Fruit fly (Drosophila melanogaster) whole organism, wandering third instar larva: Measurements from ENCODE around the gene gnu.

Experiments used
- Abd-B ChIP-seq: fragments of >200 bp; optimal IDR thresholded peaks from 2 replicates; lab custom pipeline; 2017; ENCODE audit warnings: missing biosample characterization, missing genetic modification characterization
- CG32264 ChIP-seq: fragments of 200-800 bp; sonication (Bioruptor generic); optimal IDR thresholded peaks from 2 replicates; lab custom pipeline; 2016; ENCODE audit warnings: missing biosample characterization, missing genetic modification characterization
- CG9705 ChIP-seq: fragments of 200-800 bp; sonication (Bioruptor generic); optimal IDR thresholded peaks from 2 replicates; lab custom pipeline; 2018; ENCODE audit warnings: missing biosample characterization, mild to moderate bottlenecking, missing genetic modification characterization
- CrebA ChIP-seq: fragments of 200-800 bp; sonication (Bioruptor generic); optimal IDR thresholded peaks from 2 replicates; lab custom pipeline; 2016; ENCODE audit warnings: missing biosample characterization, mild to moderate bottlenecking, missing genetic modification characterization, borderline replicate concordance
- Dfd ChIP-seq: fragments of >200 bp; optimal IDR thresholded peaks from 2 replicates; lab custom pipeline; 2017; ENCODE audit warnings: missing biosample characterization, missing genetic modification characterization
- Dif ChIP-seq: fragments of 200-275, 200-300 bp; sonication (Bioruptor generic); optimal IDR thresholded peaks from 2 replicates; lab custom pipeline; 2018; ENCODE audit warnings: missing biosample characterization, missing genetic modification characterization; ENCODE audit not compliant: partially characterized antibody
- GATAd ChIP-seq: sonication (Bioruptor generic); optimal IDR thresholded peaks from 2 replicates; lab custom pipeline; 2016; ENCODE audit warnings: missing biosample characterization, missing genetic modification characterization
- HLH106 ChIP-seq: fragments of 200-800 bp; optimal IDR thresholded peaks from 3 replicates; lab custom pipeline; 2019; ENCODE audit warnings: missing biosample characterization, mild to moderate bottlenecking, missing genetic modification characterization, moderate library complexity
- Hnf4 ChIP-seq: fragments of 200-800 bp; sonication (Bioruptor generic); optimal IDR thresholded peaks from 2 replicates; lab custom pipeline; 2016; ENCODE audit warnings: missing biosample characterization, mild to moderate bottlenecking, missing genetic modification characterization
- Hr78 ChIP-seq: fragments of >200 bp; optimal IDR thresholded peaks from 2 replicates; lab custom pipeline; 2017; ENCODE audit warnings: missing biosample characterization, missing genetic modification characterization
- Hr83 ChIP-seq: fragments of 200-300 bp; sonication (Bioruptor generic); optimal IDR thresholded peaks from 2 replicates; lab custom pipeline; 2016; ENCODE audit warnings: missing biosample characterization, mild to moderate bottlenecking, missing genetic modification characterization, moderate library complexity; ENCODE audit not compliant: poor library complexity, severe bottlenecking
- Jra ChIP-seq: sonication (Bioruptor generic); optimal IDR thresholded peaks from 2 replicates; lab custom pipeline; 2016; ENCODE audit warnings: missing biosample characterization, missing genetic modification characterization
- Mio ChIP-seq: sonication (Bioruptor generic); optimal IDR thresholded peaks from 2 replicates; lab custom pipeline; 2016; ENCODE audit warnings: missing biosample characterization, missing genetic modification characterization
- Myc ChIP-seq: fragments of >200 bp; optimal IDR thresholded peaks from 2 replicates; lab custom pipeline; 2017
- N ChIP-seq: fragments of >200 bp; optimal IDR thresholded peaks from 2 replicates; lab custom pipeline; 2018; ENCODE audit warnings: missing biosample characterization, missing external identifiers, missing genetic modification characterization
- OdsH ChIP-seq: fragments of 200-800 bp; sonication (Bioruptor generic); optimal IDR thresholded peaks from 2 replicates; lab custom pipeline; 2016; ENCODE audit warnings: missing biosample characterization, mild to moderate bottlenecking, missing genetic modification characterization
- Rel ChIP-seq, 2 experiments: fragments of 200-800 bp; sonication (Bioruptor generic) in 1 of 2; optimal IDR thresholded peaks; 2 replicates in 1 of 2; 3 replicates in 1 of 2; lab custom pipeline; 2016 to 2019; ENCODE audit warnings: mild to moderate bottlenecking in 2 of 2, missing biosample characterization in 2 of 2, missing genetic modification characterization in 2 of 2, moderate library complexity in 1 of 2
- Sp1 ChIP-seq: fragments of 200-800 bp; sonication (Bioruptor generic); optimal IDR thresholded peaks from 3 replicates; lab custom pipeline; 2019; ENCODE audit warnings: missing biosample characterization, mild to moderate bottlenecking, missing genetic modification characterization, moderate library complexity
- Vsx2 ChIP-seq: fragments of 200-300, 225-300 bp; sonication (Bioruptor generic); optimal IDR thresholded peaks from 2 replicates; lab custom pipeline; 2018; ENCODE audit warnings: missing biosample characterization, missing genetic modification characterization; ENCODE audit not compliant: partially characterized antibody
- br ChIP-seq: fragments of 200-800 bp; sonication (Bioruptor generic); optimal IDR thresholded peaks from 2 replicates; lab custom pipeline; 2016; ENCODE audit warnings: missing biosample characterization, missing genetic modification characterization
- brk ChIP-seq: fragments of 200-800 bp; sonication (Bioruptor generic); optimal IDR thresholded peaks from 2 replicates; lab custom pipeline; 2016; ENCODE audit warnings: missing biosample characterization, mild to moderate bottlenecking, missing genetic modification characterization
- dl ChIP-seq, 2 experiments: fragments of 175-275, 200-275 bp in 1 of 2; fragments of 200-275 bp in 1 of 2; sonication (Bioruptor generic); optimal IDR thresholded peaks; lab custom pipeline; 2018; ENCODE audit warnings: mild to moderate bottlenecking in 2 of 2, missing biosample characterization in 2 of 2, missing genetic modification characterization in 2 of 2, moderate library complexity in 2 of 2; ENCODE audit not compliant: partially characterized antibody in 2 of 2, insufficient read depth in 1 of 2
- dmrt93B ChIP-seq: fragments of 200-800 bp; sonication (Bioruptor generic); optimal IDR thresholded peaks from 2 replicates; lab custom pipeline; 2018; ENCODE audit warnings: missing biosample characterization, mild to moderate bottlenecking, missing genetic modification characterization
- dsf ChIP-seq: sonication (Bioruptor generic); optimal IDR thresholded peaks from 2 replicates; lab custom pipeline; 2016; ENCODE audit warnings: missing biosample characterization, missing genetic modification characterization, borderline replicate concordance
- ey ChIP-seq: fragments of 200-800 bp; sonication (Bioruptor generic); optimal IDR thresholded peaks from 2 replicates; lab custom pipeline; 2016; ENCODE audit warnings: missing biosample characterization, missing genetic modification characterization
- foxo ChIP-seq, 2 experiments: fragments of 200-800 bp; sonication (Bioruptor generic); optimal IDR thresholded peaks; 2 replicates in 1 of 2; 3 replicates in 1 of 2; lab custom pipeline; 2016 to 2017; ENCODE audit warnings: missing biosample characterization in 2 of 2, missing genetic modification characterization in 2 of 2
- fru ChIP-seq: fragments of 200-800 bp; sonication (Bioruptor generic); optimal IDR thresholded peaks from 3 replicates; lab custom pipeline; 2016; ENCODE audit warnings: missing biosample characterization, mild to moderate bottlenecking, missing genetic modification characterization
- h ChIP-seq: fragments of 200-800 bp; sonication (Bioruptor generic); optimal IDR thresholded peaks from 3 replicates; lab custom pipeline; 2016; ENCODE audit warnings: missing biosample characterization, mild to moderate bottlenecking, missing genetic modification characterization
- jim ChIP-seq: fragments of 175-275, 200-325 bp; sonication (Bioruptor generic); optimal IDR thresholded peaks from 2 replicates; lab custom pipeline; 2016; ENCODE audit warnings: missing biosample characterization, mild to moderate bottlenecking, missing genetic modification characterization
- lola ChIP-seq: fragments of >200 bp; optimal IDR thresholded peaks from 2 replicates; lab custom pipeline; 2017; ENCODE audit warnings: missing biosample characterization, missing genetic modification characterization
- pan ChIP-seq: fragments of >200 bp; optimal IDR thresholded peaks from 2 replicates; lab custom pipeline; 2017
- psq ChIP-seq: fragments of 200-800 bp; sonication (Bioruptor generic); optimal IDR thresholded peaks from 3 replicates; lab custom pipeline; 2017; ENCODE audit warnings: missing biosample characterization, mild to moderate bottlenecking, missing genetic modification characterization, moderate library complexity
- rgr ChIP-seq: fragments of 200-800 bp; sonication (Bioruptor generic); optimal IDR thresholded peaks from 3 replicates; lab custom pipeline; 2016; ENCODE audit warnings: missing biosample characterization, mild to moderate bottlenecking, missing genetic modification characterization
- sage ChIP-seq: fragments of 200-800 bp; sonication (Bioruptor generic); optimal IDR thresholded peaks from 2 replicates; lab custom pipeline; 2016; ENCODE audit warnings: missing biosample characterization, mild to moderate bottlenecking, missing genetic modification characterization
- sv ChIP-seq: fragments of 200-800 bp; sonication (Bioruptor generic); optimal IDR thresholded peaks from 3 replicates; lab custom pipeline; 2016; ENCODE audit warnings: missing biosample characterization, missing genetic modification characterization
- tai ChIP-seq: sonication (Bioruptor generic); optimal IDR thresholded peaks from 2 replicates; lab custom pipeline; 2016; ENCODE audit warnings: missing biosample characterization, missing genetic modification characterization
- usp ChIP-seq: fragments of >200 bp; optimal IDR thresholded peaks from 2 replicates; lab custom pipeline; 2017; ENCODE audit warnings: missing biosample characterization, missing genetic modification characterization
- woc ChIP-seq: sonication (Bioruptor generic); optimal IDR thresholded peaks from 2 replicates; lab custom pipeline; 2016; ENCODE audit warnings: missing biosample characterization, mild to moderate bottlenecking, missing genetic modification characterization

gnu gene

DNA sequence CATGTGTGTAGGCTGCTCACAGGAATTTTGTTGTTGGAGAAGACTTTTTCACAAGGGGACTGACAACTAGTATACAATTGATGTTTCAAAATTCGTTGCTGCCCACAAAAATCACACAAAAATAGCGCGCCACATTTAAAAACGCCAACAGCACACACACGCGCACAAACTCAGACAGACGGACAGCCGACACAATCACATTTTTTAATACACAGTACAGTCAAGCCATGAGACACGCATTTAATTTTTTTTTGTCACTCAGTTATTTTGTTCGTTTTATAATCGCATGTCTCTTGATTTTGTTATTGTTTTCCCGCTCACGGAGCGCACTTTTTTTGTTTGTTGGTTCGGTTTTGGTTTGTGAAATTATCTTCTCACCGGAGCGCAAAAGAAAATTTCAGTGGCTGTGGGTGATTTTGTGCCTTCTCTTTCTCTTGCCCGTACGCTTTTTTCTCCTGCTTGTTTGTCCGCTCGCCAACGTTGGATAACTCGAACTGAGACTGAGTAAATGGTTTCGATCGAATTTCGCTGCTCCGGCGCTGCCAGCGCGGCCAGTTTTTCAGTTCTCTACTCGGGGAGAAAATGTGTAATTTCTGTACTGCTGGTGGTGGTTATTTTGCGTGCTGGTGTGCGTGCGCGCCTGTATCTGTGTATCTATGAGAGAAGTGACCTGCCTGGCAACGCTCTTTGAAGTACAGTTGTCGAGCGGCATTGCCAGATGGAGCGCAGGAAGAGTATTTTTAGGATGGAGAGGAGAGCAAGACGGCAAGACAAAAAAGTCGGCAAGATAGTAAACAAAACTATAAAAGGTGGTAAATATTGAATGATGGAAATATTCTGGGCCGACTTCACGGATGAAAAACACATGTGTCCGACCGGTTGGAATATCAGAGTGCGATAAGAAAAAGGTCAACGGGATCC lies 45.4 kb downstream of the gnu start, which contains the start of gene CG42507:
TSS of gene CG42507 (minus strand) at position 499 of the 921 bp plus-strand sequence.
- TF ChIP-seq psq (GFP tag; lab: Kevin White, UChicago) (no peak), GATAd (GFP tag; lab: Kevin White, UChicago) (no peak), Myc (lab: Kevin White, UChicago) (no peak), tai (GFP tag; lab: Kevin White, UChicago) (no peak), h (GFP tag; lab: Kevin White, UChicago) (no peak), Vsx2 (peak; percentile 26), jim (GFP tag; lab: Kevin White, UChicago) (no peak), usp (GFP tag; lab: Kevin White, UChicago) (no peak), woc (GFP tag; lab: Kevin White, UChicago) (no peak), Hr78 (GFP tag; lab: Kevin White, UChicago) (no peak), Hr83 (GFP tag; lab: Kevin White, UChicago) (peak; percentile 71), dsf (no peak), foxo (GFP tag; optimal IDR thresholded peaks at IDR 0.05; lab: Kevin White, UChicago) (peak in 1 of 2 experiments; percentile 61), fru (GFP tag; lab: Kevin White, UChicago) (peak; percentile 2), Hnf4 (GFP tag; lab: Kevin White, UChicago) (peak; percentile 19), brk (GFP tag; lab: Kevin White, UChicago) (peak; percentile 63), Sp1 (GFP tag; lab: Kevin White, UChicago) (no peak), rgr (GFP tag; lab: Kevin White, UChicago) (no peak), OdsH (GFP tag; lab: Kevin White, UChicago) (no peak), Dfd (GFP tag; lab: Kevin White, UChicago) (no peak), CG32264 (GFP tag; lab: Kevin White, UChicago) (peak; percentile 19), sage (GFP tag; lab: Kevin White, UChicago) (peak; percentile 48), CrebA (GFP tag; lab: Kevin White, UChicago) (peak; percentile 96), dl (GFP tag; optimal IDR thresholded peaks at IDR 0.05; lab: Kevin White, UChicago; ENCODE audit: insufficient read depth in 1 of 2, partially characterized antibody in 2 of 2) (peak; percentile 33 to 77), HLH106 (tag; lab: Kevin White, UChicago) (no peak), dmrt93B (GFP tag; lab: Kevin White, UChicago) (no peak), Abd-B (GFP tag; lab: Kevin White, UChicago) (no peak), Dif (GFP tag; lab: Kevin White, UChicago) (peak; percentile 87), br (GFP tag; lab: Kevin White, UChicago) (peak; percentile 55), Mio (GFP tag; lab: Kevin White, UChicago) (no peak), sv (GFP tag; lab: Kevin White, UChicago) (no peak), lola (no peak), pan (lab: Kevin White, UChicago) (no peak), N (GFP tag; lab: Kevin White, UChicago) (no peak), Rel (GFP tag; optimal IDR thresholded peaks at IDR 0.05; lab: Kevin White, UChicago) (peak; percentile 85), Rel (tag; optimal IDR thresholded peaks at IDR 0.05; lab: Kevin White, UChicago) (peak; percentile 45)

DNA sequence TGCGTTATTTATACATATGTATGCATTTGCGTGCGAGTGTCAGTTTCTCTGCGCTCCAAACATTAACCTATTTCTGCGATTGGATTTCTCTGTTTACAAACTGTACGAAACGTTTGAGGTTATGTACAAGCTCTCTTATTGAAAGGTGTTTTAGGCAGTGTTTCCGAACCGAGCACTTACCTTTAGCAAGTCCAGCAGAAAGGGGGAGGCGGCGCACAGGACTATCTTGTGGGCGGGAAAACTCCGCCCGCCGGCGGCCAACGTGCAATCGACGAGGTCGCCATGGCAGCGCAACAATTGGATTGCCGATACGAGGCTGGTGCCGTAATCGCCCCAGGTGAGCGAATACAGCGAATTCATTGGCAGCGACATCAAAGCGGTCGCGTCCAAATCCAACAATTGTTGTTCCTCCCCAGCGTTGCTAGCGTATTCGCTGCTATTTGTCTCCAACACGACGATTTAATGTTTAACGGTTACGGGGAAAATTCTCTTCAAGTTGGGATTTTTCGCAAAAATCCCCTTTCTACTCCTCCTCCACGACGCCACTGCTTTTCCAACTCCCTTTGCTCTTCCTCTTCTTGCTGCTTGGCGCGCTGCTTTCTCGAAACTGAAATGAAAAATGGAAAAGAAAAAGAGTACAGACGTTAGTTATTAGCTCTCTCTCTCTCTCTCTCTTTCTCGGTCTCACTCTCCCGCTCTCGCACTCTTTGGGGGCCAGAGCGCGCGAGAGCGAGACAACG lies 46.3 kb downstream of the gnu start:
- no peak for TF ChIP-seq GATAd (GFP tag; lab: Kevin White, UChicago)
- peak; percentile 85 for TF ChIP-seq Sp1 (GFP tag; lab: Kevin White, UChicago)
- TF ChIP-seq fru (GFP tag; lab: Kevin White, UChicago), result peak; percentile 90
- TF ChIP-seq foxo (GFP tag; optimal IDR thresholded peaks at IDR 0.05; lab: Kevin White, UChicago), result peak in 1 of 2 experiments; percentile 94
- peak; percentile 89 for TF ChIP-seq ey (GFP tag; lab: Kevin White, UChicago)
- TF ChIP-seq HLH106 (tag; lab: Kevin White, UChicago), result peak; percentile 87
- TF ChIP-seq N (GFP tag; lab: Kevin White, UChicago), result no peak
- peak; percentile 63 for TF ChIP-seq Hr83 (GFP tag; lab: Kevin White, UChicago)
- TF ChIP-seq Dfd (GFP tag; lab: Kevin White, UChicago), result no peak
- no peak for TF ChIP-seq lola
- peak; percentile 97 for TF ChIP-seq Dif (GFP tag; lab: Kevin White, UChicago)
- TF ChIP-seq CG9705, result peak; percentile 71
- peak; percentile 93 for TF ChIP-seq rgr (GFP tag; lab: Kevin White, UChicago)
- no peak for TF ChIP-seq Myc (lab: Kevin White, UChicago)
- peak; percentile 17 for TF ChIP-seq pan (lab: Kevin White, UChicago)
- peak; percentile 7 for TF ChIP-seq woc (GFP tag; lab: Kevin White, UChicago)
- no peak for TF ChIP-seq CrebA (GFP tag; lab: Kevin White, UChicago)
- no peak for TF ChIP-seq Abd-B (GFP tag; lab: Kevin White, UChicago)
- TF ChIP-seq psq (GFP tag; lab: Kevin White, UChicago), result peak; percentile 78
- TF ChIP-seq Hnf4 (GFP tag; lab: Kevin White, UChicago), result peak; percentile 89
- peak; percentile 77 for TF ChIP-seq dmrt93B (GFP tag; lab: Kevin White, UChicago)
- TF ChIP-seq sage (GFP tag; lab: Kevin White, UChicago), result peak; percentile 84
- TF ChIP-seq Jra, result peak; percentile 1
- peak; percentile 56 for TF ChIP-seq Mio (GFP tag; lab: Kevin White, UChicago)
- TF ChIP-seq Rel (GFP tag; optimal IDR thresholded peaks at IDR 0.05; lab: Kevin White, UChicago), result no peak
- TF ChIP-seq Rel (tag; optimal IDR thresholded peaks at IDR 0.05; lab: Kevin White, UChicago), result peak; percentile 36
- TF ChIP-seq brk (GFP tag; lab: Kevin White, UChicago), result no peak
- TF ChIP-seq Vsx2, result peak; percentile 92
- TF ChIP-seq dsf, result no peak
- no peak for TF ChIP-seq usp (GFP tag; lab: Kevin White, UChicago)
- no peak for TF ChIP-seq Hr78 (GFP tag; lab: Kevin White, UChicago)
- peak; percentile 86 for TF ChIP-seq OdsH (GFP tag; lab: Kevin White, UChicago)
- TF ChIP-seq h (GFP tag; lab: Kevin White, UChicago), result peak; percentile 93
